Worm (Caenorhabditis elegans) whole organism, late embryonic: ENCODE measurements around the gene Y69H2.9.

Experiments used
- C08G9.2 ChIP-seq: sonication (generic microtip); optimal IDR thresholded peaks from 2 replicates; lab custom pipeline; 2016; ENCODE audit warnings: mild to moderate bottlenecking, missing genetic modification characterization, moderate library complexity, missing compliant biosample characterization
- K02D7.2 ChIP-seq: sonication (generic microtip); optimal IDR thresholded peaks from 2 replicates; lab custom pipeline; 2017; ENCODE audit warnings: mild to moderate bottlenecking, missing genetic modification characterization, missing compliant biosample characterization
- ama-1 ChIP-seq: fragments of 150-350 bp; optimal IDR thresholded peaks from 2 replicates; lab custom pipeline; 2014
- ceh-18 ChIP-seq: sonication (generic microtip); optimal IDR thresholded peaks from 2 replicates; lab custom pipeline; 2016; ENCODE audit warnings: missing genetic modification characterization, missing compliant biosample characterization
- ceh-2 ChIP-seq: sonication (generic microtip); optimal IDR thresholded peaks from 2 replicates; lab custom pipeline; 2016; ENCODE audit warnings: missing genotype, missing genetic modification characterization, missing compliant biosample characterization
- ceh-22 ChIP-seq: sonication (generic microtip); optimal IDR thresholded peaks from 2 replicates; lab custom pipeline; 2017; ENCODE audit warnings: missing biosample characterization, missing genetic modification characterization
- ceh-24 ChIP-seq: sonication (generic microtip); optimal IDR thresholded peaks from 2 replicates; lab custom pipeline; 2016; ENCODE audit warnings: mild to moderate bottlenecking, missing genetic modification characterization, missing compliant biosample characterization
- ceh-30 ChIP-seq: fragments of 150-350 bp; optimal IDR thresholded peaks from 2 replicates; lab custom pipeline; 2014; ENCODE audit warnings: missing biosample characterization, missing genetic modification characterization
- ceh-31 ChIP-seq: sonication (generic microtip); optimal IDR thresholded peaks from 2 replicates; lab custom pipeline; 2016; ENCODE audit warnings: missing genetic modification characterization, missing compliant biosample characterization
- ceh-34 ChIP-seq: sonication (generic microtip); optimal IDR thresholded peaks from 2 replicates; lab custom pipeline; 2016; ENCODE audit warnings: mild to moderate bottlenecking, missing genetic modification characterization, missing compliant biosample characterization
- ceh-48 ChIP-seq: sonication (generic microtip); optimal IDR thresholded peaks from 2 replicates; lab custom pipeline; 2016; ENCODE audit warnings: missing genetic modification characterization, inconsistent platforms, missing compliant biosample characterization
- che-1 ChIP-seq: sonication (generic microtip); optimal IDR thresholded peaks from 2 replicates; lab custom pipeline; 2016; ENCODE audit warnings: mild to moderate bottlenecking, missing genetic modification characterization, missing compliant biosample characterization
- dmd-4 ChIP-seq: sonication (generic microtip); optimal IDR thresholded peaks from 2 replicates; lab custom pipeline; 2016; ENCODE audit warnings: borderline replicate concordance, missing genetic modification characterization, missing compliant biosample characterization
- ets-4 ChIP-seq: sonication (generic microtip); optimal IDR thresholded peaks from 2 replicates; lab custom pipeline; 2016; ENCODE audit warnings: missing genetic modification characterization, missing compliant biosample characterization
- fax-1 ChIP-seq: sonication (generic microtip); optimal IDR thresholded peaks from 2 replicates; lab custom pipeline; 2016; ENCODE audit warnings: missing genotype, missing genetic modification characterization, missing compliant biosample characterization
- fkh-10 ChIP-seq: fragments of 150-350 bp; optimal IDR thresholded peaks from 2 replicates; lab custom pipeline; 2014; ENCODE audit warnings: missing biosample characterization, missing genetic modification reagents, missing genetic modification characterization
- fkh-6 ChIP-seq: sonication (generic microtip); optimal IDR thresholded peaks from 2 replicates; lab custom pipeline; 2016; ENCODE audit warnings: missing genetic modification characterization, missing compliant biosample characterization
- hlh-13 ChIP-seq: fragments of 200-800 bp; sonication (Bioruptor generic); optimal IDR thresholded peaks from 2 replicates; lab custom pipeline; 2018; ENCODE audit warnings: mild to moderate bottlenecking, missing genetic modification characterization, missing compliant biosample characterization
- hlh-15 ChIP-seq: sonication (generic microtip); optimal IDR thresholded peaks from 2 replicates; lab custom pipeline; 2016; ENCODE audit warnings: missing genetic modification characterization, missing compliant biosample characterization
- hlh-6 ChIP-seq: sonication (generic microtip); optimal IDR thresholded peaks from 2 replicates; lab custom pipeline; 2016; ENCODE audit warnings: missing genotype, missing genetic modification characterization, missing compliant biosample characterization
- madf-2 ChIP-seq: sonication (generic microtip); optimal IDR thresholded peaks from 2 replicates; lab custom pipeline; 2017; ENCODE audit warnings: missing genetic modification characterization, missing compliant biosample characterization
- nfya-1 ChIP-seq: sonication (generic microtip); optimal IDR thresholded peaks from 2 replicates; lab custom pipeline; 2017; ENCODE audit warnings: missing genetic modification characterization, mild to moderate bottlenecking, missing compliant biosample characterization, antibody characterized with exemption, moderate library complexity
- odd-2 ChIP-seq: sonication (generic microtip); optimal IDR thresholded peaks from 2 replicates; lab custom pipeline; 2017; ENCODE audit warnings: antibody characterized with exemption, mild to moderate bottlenecking, missing genetic modification characterization, missing compliant biosample characterization
- pag-3 ChIP-seq: sonication (generic microtip); optimal IDR thresholded peaks from 2 replicates; lab custom pipeline; 2016; ENCODE audit warnings: missing compliant biosample characterization, missing genetic modification characterization, borderline replicate concordance
- pros-1 ChIP-seq: fragments of 150-350 bp; optimal IDR thresholded peaks from 2 replicates; lab custom pipeline; 2014; ENCODE audit warnings: missing biosample characterization, missing genetic modification reagents, missing genetic modification characterization
- rnt-1 ChIP-seq: sonication (generic microtip); optimal IDR thresholded peaks from 2 replicates; lab custom pipeline; 2016; ENCODE audit warnings: missing genetic modification characterization, missing compliant biosample characterization
- sdc-2 ChIP-seq: sonication (generic microtip); optimal IDR thresholded peaks from 2 replicates; lab custom pipeline; 2016; ENCODE audit warnings: missing genotype, missing genetic modification characterization, missing compliant biosample characterization
- sox-2 ChIP-seq: fragments of 200-800 bp; sonication (Bioruptor generic); IDR thresholded peaks from 2 replicates; pipeline ENCODE4 v1.3.6; 2022; ENCODE audit warnings: missing genetic modification reagents, missing genetic modification characterization, missing compliant biosample characterization
- sox-4 ChIP-seq: sonication (generic microtip); optimal IDR thresholded peaks from 2 replicates; lab custom pipeline; 2017; ENCODE audit warnings: mild to moderate bottlenecking, missing genetic modification characterization, inconsistent platforms, missing compliant biosample characterization
- tbx-7 ChIP-seq: sonication (generic microtip); optimal IDR thresholded peaks from 2 replicates; lab custom pipeline; 2016; ENCODE audit warnings: missing genotype, missing genetic modification characterization, missing compliant biosample characterization
- ttx-3 ChIP-seq: sonication (generic microtip); optimal IDR thresholded peaks from 2 replicates; lab custom pipeline; 2016; ENCODE audit warnings: missing genetic modification reagents, missing genetic modification characterization, missing compliant biosample characterization
- unc-55 ChIP-seq: sonication (generic microtip); optimal IDR thresholded peaks from 2 replicates; lab custom pipeline; 2017; ENCODE audit warnings: missing biosample characterization, missing genetic modification reagents, missing genetic modification characterization
- zip-5 ChIP-seq: sonication (generic microtip); optimal IDR thresholded peaks from 2 replicates; lab custom pipeline; 2016; ENCODE audit warnings: missing genetic modification characterization, missing compliant biosample characterization

Y69H2.9 gene

DNA sequence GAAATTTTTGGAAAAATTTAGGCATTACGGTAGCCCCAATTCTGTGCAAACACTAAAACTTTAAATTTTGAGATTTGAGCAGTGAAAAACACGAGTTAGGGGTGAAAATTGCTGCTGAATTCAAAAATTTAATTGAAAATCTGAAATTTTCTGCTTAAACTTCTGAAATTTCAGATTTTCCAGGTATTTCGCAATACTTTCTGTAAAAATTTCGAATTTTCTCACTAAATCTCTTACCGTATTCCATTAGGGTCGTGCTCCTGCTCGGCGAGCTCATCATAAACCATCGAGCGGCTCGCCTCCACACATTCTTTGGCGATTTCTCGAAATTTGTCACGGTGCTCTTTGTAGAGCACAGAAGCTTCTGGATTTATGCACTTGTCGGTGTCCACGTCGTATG lies 14.0 kb upstream of the Y69H2.9 start:
- TF ChIP-seq sox-4 (tag; lab: Kevin White, UChicago) = no peak
- TF ChIP-seq K02D7.2 (tag; lab: Kevin White, UChicago) = no peak
- no peak for TF ChIP-seq ets-4 (tag; lab: Kevin White, UChicago)
- no peak for TF ChIP-seq hlh-13
- no peak for TF ChIP-seq ceh-30 (tag; lab: Kevin White, UChicago)
- no peak for TF ChIP-seq ceh-18 (tag; lab: Kevin White, UChicago)
- no peak for TF ChIP-seq pros-1 (tag; lab: Kevin White, UChicago)
- no peak for TF ChIP-seq ama-1
- TF ChIP-seq ceh-34 (tag; lab: Kevin White, UChicago) = no peak
- TF ChIP-seq tbx-7 (tag; lab: Kevin White, UChicago) = no peak

ce11 chrV:18689681-18690080 lies 11.7 kb upstream of the Y69H2.9 start, which contains the start of the genes ubc-19 and Y69H2.7:
TSS of gene ubc-19 (minus strand) at chrV:18689762.
TSS of gene Y69H2.7 (plus strand) at chrV:18689989.
- TF ChIP-seq K02D7.2 (tag; lab: Kevin White, UChicago) = no peak
- TF ChIP-seq ceh-31 (tag; lab: Kevin White, UChicago) = no peak
- TF ChIP-seq nfya-1 = peak; percentile 25
- no peak for TF ChIP-seq fax-1
- TF ChIP-seq ttx-3 = no peak
- TF ChIP-seq hlh-6 (tag; lab: Kevin White, UChicago) = no peak
- TF ChIP-seq ceh-30 (tag; lab: Kevin White, UChicago) = peak; percentile 8
- TF ChIP-seq sdc-2 (tag; lab: Kevin White, UChicago) = no peak
- TF ChIP-seq ceh-48 = peak; percentile 23
- no peak for TF ChIP-seq ceh-24 (tag; lab: Kevin White, UChicago)
- no peak for TF ChIP-seq fkh-6
- TF ChIP-seq che-1 (tag; lab: Kevin White, UChicago) = no peak
- TF ChIP-seq, all 69 proteins: peak for 3

- TF ChIP-seq ceh-34 (tag; lab: Kevin White, UChicago) (no peak), rnt-1 (tag; lab: Kevin White, UChicago) (no peak), ceh-48 (no peak), sox-2 (GFP tag; lab: Robert Waterston, UW) (no peak), ceh-22 (no peak), unc-55 (GFP tag; lab: Kevin White, UChicago) (no peak), hlh-15 (tag; lab: Kevin White, UChicago) (no peak), odd-2 (no peak), madf-2 (tag; lab: Kevin White, UChicago) (no peak), C08G9.2 (no peak)
Observed at ce11 chrV:18695469-18695868, 5.9 kb upstream of the Y69H2.9 start.

- TF ChIP-seq zip-5 (no peak), pag-3 (tag; lab: Kevin White, UChicago) (peak; percentile 46)
- TF ChIP-seq, all 69 proteins: peak for 1
Observed at ce11 chrV:18699326-18699725, 2.0 kb upstream of the Y69H2.9 start, which contains the start of gene nhr-241. TSS of gene nhr-241 (plus strand) at chrV:18699451.

ce11 chrV:18705319-18706062 lies 4.2 kb downstream of the Y69H2.9 start:
- TF ChIP-seq ceh-2 (tag; lab: Kevin White, UChicago) (no peak), dmd-4 (tag; lab: Kevin White, UChicago) (peak; percentile 70), fkh-10 (GFP tag; lab: Kevin White, UChicago) (peak; percentile 18), ets-4 (tag; lab: Kevin White, UChicago) (no peak)
